Worm (Caenorhabditis elegans): ENCODE measurements around the gene nhr-275.

nhr-275 gene

DNA sequence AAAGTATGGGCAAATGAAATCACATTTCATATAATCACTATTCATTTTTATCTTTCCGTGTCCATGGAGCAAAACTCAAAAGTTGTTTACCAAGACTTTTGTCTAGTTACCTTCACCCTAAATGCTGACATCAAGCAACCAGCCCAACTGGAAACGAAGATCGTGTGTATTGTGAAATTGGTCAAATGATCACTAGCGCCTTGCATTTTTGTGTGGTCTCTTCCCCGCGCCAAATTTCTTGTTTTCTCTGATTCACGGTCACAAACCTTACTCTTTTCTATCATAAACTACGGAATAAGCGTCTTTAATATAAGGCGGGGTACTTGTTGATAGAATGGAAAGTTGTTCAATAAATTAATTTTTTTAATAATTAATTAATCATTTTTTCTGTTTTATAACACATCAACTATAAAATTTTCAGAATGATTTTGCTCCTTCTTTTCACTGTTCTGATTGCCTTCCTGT lies 16.7 kb downstream of the nhr-275 start, which contains the start of gene cyp-33C7:
cyp-33C7 (plus strand) TSS at position 415 of the 465 bp plus-strand sequence.
- TF ChIP-seq nhr-23 (tag; optimal IDR thresholded peaks at IDR 0.05), result peak; percentile 19
- no peak for TF ChIP-seq fkh-2 (tag; optimal IDR thresholded peaks at IDR 0.05)
- peak; percentile 68 for TF ChIP-seq pqm-1 (tag; optimal IDR thresholded peaks at IDR 0.05)
- TF ChIP-seq nhr-25 (tag; optimal IDR thresholded peaks at IDR 0.05), result no peak
- no peak for TF ChIP-seq tbx-2 (tag; optimal IDR thresholded peaks at IDR 0.05)
- TF ChIP-seq elt-2 (tag; optimal IDR thresholded peaks at IDR 0.05), result peak; percentile 78
- peak; percentile 71 for TF ChIP-seq jun-1 (tag; optimal IDR thresholded peaks at IDR 0.05)
- TF ChIP-seq nfya-1 (tag; optimal IDR thresholded peaks at IDR 0.05; ENCODE audit: insufficient read depth), result peak; percentile 20
- TF ChIP-seq mml-1 (tag; optimal IDR thresholded peaks at IDR 0.05), result no peak
- TF ChIP-seq ceh-28 (tag; optimal IDR thresholded peaks at IDR 0.05), result peak; percentile 15
- TF ChIP-seq fkh-10 (GFP tag; optimal IDR thresholded peaks at IDR 0.05), result no peak
- peak; percentile 72 for TF ChIP-seq pha-4 (tag; optimal IDR thresholded peaks at IDR 0.05)

DNA sequence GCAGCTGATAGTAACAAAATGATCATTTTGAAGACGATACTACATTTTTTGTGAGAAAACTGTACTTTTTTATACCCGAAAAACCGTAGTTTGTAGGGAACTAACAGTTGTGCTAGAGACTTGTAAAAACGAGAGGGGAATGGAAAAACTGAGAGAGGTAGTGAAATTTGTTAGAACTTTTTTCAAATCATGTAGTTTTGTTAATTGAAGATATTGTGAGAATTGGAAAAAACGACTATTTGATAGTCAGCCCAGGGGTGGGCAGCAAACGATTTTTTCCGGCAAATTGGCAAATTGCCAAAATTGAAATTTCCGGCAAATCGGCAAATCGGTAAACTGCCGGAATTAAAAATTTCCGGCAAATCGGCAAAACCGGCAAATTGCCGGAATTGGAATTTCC lies 17.5 kb downstream of the nhr-275 start, which contains the start of gene cyp-33C6:
cyp-33C6 (minus strand) TSS at position 101 of the 400 bp plus-strand sequence.
- TF ChIP-seq lin-39 (tag; optimal IDR thresholded peaks at IDR 0.05) (no peak), lin-15B (tag; optimal IDR thresholded peaks at IDR 0.05) (no peak), nhr-237 (tag; optimal IDR thresholded peaks at IDR 0.05) (no peak), aly-2 (tag; optimal IDR thresholded peaks at IDR 0.05) (no peak), pha-4 (tag; optimal IDR thresholded peaks at IDR 0.05) (no peak), snpc-4 (tag; optimal IDR thresholded peaks at IDR 0.05) (no peak), jun-1 (tag; optimal IDR thresholded peaks at IDR 0.05) (no peak), nfya-1 (tag; optimal IDR thresholded peaks at IDR 0.05; ENCODE audit: insufficient read depth) (no peak), skn-1 (tag; optimal IDR thresholded peaks at IDR 0.05) (no peak), R02D3.7 (tag; optimal IDR thresholded peaks at IDR 0.05) (no peak), fkh-10 (GFP tag; optimal IDR thresholded peaks at IDR 0.05) (no peak), ceh-82 (tag; optimal IDR thresholded peaks at IDR 0.05) (no peak), egl-27 (tag; optimal IDR thresholded peaks at IDR 0.05) (no peak), elt-3 (tag; optimal IDR thresholded peaks at IDR 0.05) (no peak), lsy-12 (tag; optimal IDR thresholded peaks at IDR 0.05) (no peak), mdl-1 (tag; optimal IDR thresholded peaks at IDR 0.05) (no peak)

ce11 chrV:2244751-2245150 lies 22.1 kb downstream of the nhr-275 start, which contains the start of gene cyp-33C5:
Gene cyp-33C5 (plus strand): TSS chrV:2245004.
- TF ChIP-seq lin-15B (tag; optimal IDR thresholded peaks at IDR 0.05) (no peak), nhr-23 (tag; optimal IDR thresholded peaks at IDR 0.05) (peak; percentile 18), fkh-2 (tag; optimal IDR thresholded peaks at IDR 0.05) (no peak), ceh-16 (tag; optimal IDR thresholded peaks at IDR 0.05) (no peak), nhr-237 (tag; optimal IDR thresholded peaks at IDR 0.05) (no peak), ceh-28 (tag; optimal IDR thresholded peaks at IDR 0.05) (peak; percentile 46), eor-1 (tag; optimal IDR thresholded peaks at IDR 0.05) (no peak), elt-2 (tag; optimal IDR thresholded peaks at IDR 0.05) (peak; percentile 36), elt-1 (tag; optimal IDR thresholded peaks at IDR 0.05) (no peak), ceh-82 (tag; optimal IDR thresholded peaks at IDR 0.05) (no peak), pqm-1 (tag; optimal IDR thresholded peaks at IDR 0.05) (peak; percentile 42), aly-2 (tag; optimal IDR thresholded peaks at IDR 0.05) (no peak), fos-1 (tag; optimal IDR thresholded peaks at IDR 0.05) (no peak), ZK546.5 (tag; optimal IDR thresholded peaks at IDR 0.05) (no peak), pha-4 (tag; optimal IDR thresholded peaks at IDR 0.05) (peak; percentile 77), zag-1 (tag; optimal IDR thresholded peaks at IDR 0.05) (no peak)

- TF ChIP-seq elt-2 (tag; optimal IDR thresholded peaks at IDR 0.05) (peak; percentile 18), elt-3 (tag; optimal IDR thresholded peaks at IDR 0.05) (no peak)
Observed at ce11 chrV:2242630-2243029, 24.2 kb downstream of the nhr-275 start, which contains the start of gene cyp-33C3. Gene cyp-33C3 (plus strand): TSS chrV:2242778.

ce11 chrV:2238012-2238411 lies 28.8 kb downstream of the nhr-275 start:
- TF ChIP-seq pqm-1 (tag; optimal IDR thresholded peaks at IDR 0.05) (peak; percentile 8), elt-2 (tag; optimal IDR thresholded peaks at IDR 0.05) (peak; percentile 26), nhr-43 (tag; optimal IDR thresholded peaks at IDR 0.05; ENCODE audit: poor library complexity, severe bottlenecking) (no peak), aly-2 (tag; optimal IDR thresholded peaks at IDR 0.05) (no peak), pha-4 (tag; optimal IDR thresholded peaks at IDR 0.05) (peak; percentile 57), daf-12 (tag; optimal IDR thresholded peaks at IDR 0.05) (no peak)
